Worm (Caenorhabditis elegans) whole organism, early embryonic: ENCODE measurements around the gene C27F2.9.

Source experiments
- B0310.2 ChIP-seq: sonication (generic microtip); optimal IDR thresholded peaks from 2 replicates; lab custom pipeline; 2016; ENCODE audit warnings: mild to moderate bottlenecking, missing genetic modification characterization, missing compliant biosample characterization
- F13C5.2 ChIP-seq: sonication (generic microtip); optimal IDR thresholded peaks from 2 replicates; lab custom pipeline; 2017; ENCODE audit warnings: mild to moderate bottlenecking, missing genetic modification characterization, inconsistent platforms, missing compliant biosample characterization
- aly-1 ChIP-seq: sonication (generic microtip); optimal IDR thresholded peaks from 2 replicates; lab custom pipeline; 2016; ENCODE audit warnings: missing genetic modification characterization, missing compliant biosample characterization
- ama-1 ChIP-seq: fragments of 150-350 bp; optimal IDR thresholded peaks from 2 replicates; lab custom pipeline; 2014
- ceh-13 ChIP-seq: fragments of 200-800 bp; sonication (Bioruptor generic); optimal IDR thresholded peaks from 2 replicates; lab custom pipeline; 2018; ENCODE audit warnings: mild to moderate bottlenecking, missing genetic modification characterization, missing compliant biosample characterization
- ceh-36 ChIP-seq: sonication (generic microtip); optimal IDR thresholded peaks from 2 replicates; lab custom pipeline; 2016; ENCODE audit warnings: missing genetic modification characterization, inconsistent platforms, missing compliant biosample characterization
- ets-7 ChIP-seq: sonication (generic microtip); optimal IDR thresholded peaks from 2 replicates; lab custom pipeline; 2016; ENCODE audit warnings: missing genotype, missing genetic modification characterization, missing compliant biosample characterization
- flt-1 ChIP-seq: fragments of 200-800 bp; sonication (Bioruptor generic); IDR thresholded peaks from 2 replicates; pipeline ENCODE4 v1.3.6; 2022; ENCODE audit warnings: missing genetic modification characterization, missing compliant biosample characterization
- hmbx-1 ChIP-seq: sonication (generic microtip); optimal IDR thresholded peaks from 2 replicates; lab custom pipeline; 2016; ENCODE audit warnings: mild to moderate bottlenecking, missing genetic modification characterization, missing compliant biosample characterization
- hmg-4 ChIP-seq: fragments of 200-800 bp; sonication (Bioruptor generic); optimal IDR thresholded peaks from 2 replicates; lab custom pipeline; 2018; ENCODE audit warnings: mild to moderate bottlenecking, missing genetic modification characterization, missing compliant biosample characterization
- hnd-1 ChIP-seq: sonication (generic microtip); optimal IDR thresholded peaks from 2 replicates; lab custom pipeline; 2016; ENCODE audit warnings: missing genetic modification characterization, missing compliant biosample characterization
- pes-1 ChIP-seq: fragments of 200-800 bp; sonication (Bioruptor generic); IDR thresholded peaks from 2 replicates; pipeline ENCODE4 v1.3.6; 2022; ENCODE audit warnings: missing genetic modification reagents, missing genetic modification characterization, missing compliant biosample characterization
- scrt-1 ChIP-seq: fragments of 200-800 bp; sonication (Bioruptor generic); IDR thresholded peaks from 2 replicates; pipeline ENCODE4 v1.3.6; 2022; ENCODE audit warnings: missing genetic modification characterization, missing compliant biosample characterization
- sea-1 ChIP-seq: fragments of 200-800 bp; sonication (Bioruptor generic); conservative IDR thresholded peaks from 2 replicates; pipeline ENCODE4 v1.3.6; 2022; ENCODE audit warnings: missing genetic modification characterization, missing compliant biosample characterization
- tbx-11 ChIP-seq: fragments of 200-800 bp; sonication (Bioruptor generic); IDR thresholded peaks from 2 replicates; pipeline ENCODE4 v1.3.6; 2022; ENCODE audit warnings: missing genetic modification characterization, missing compliant biosample characterization
- tbx-37 ChIP-seq: fragments of 200-800 bp; sonication (Bioruptor generic); conservative IDR thresholded peaks from 2 replicates; pipeline ENCODE4 v1.3.6; 2022; ENCODE audit warnings: missing genetic modification reagents, missing genetic modification characterization, missing compliant biosample characterization
- tra-4 ChIP-seq: sonication (generic microtip); optimal IDR thresholded peaks from 2 replicates; lab custom pipeline; 2017; ENCODE audit warnings: missing genetic modification characterization, missing compliant biosample characterization

The C27F2.9 gene

ce11 chrIII:4952970-4953369 lies 9.9 kb downstream of the C27F2.9 start:
- TF ChIP-seq tbx-11 (GFP tag; lab: Robert Waterston, UW) (no peak), scrt-1 (no peak), ceh-13 (GFP tag; lab: Kevin White, UChicago) (no peak), hmg-4 (GFP tag; lab: Kevin White, UChicago) (no peak), flt-1 (no peak), hnd-1 (tag; lab: Kevin White, UChicago) (no peak), F13C5.2 (tag; lab: Kevin White, UChicago) (no peak)

ce11 chrIII:4951824-4952223 lies 11.0 kb downstream of the C27F2.9 start, which contains the start of gene flh-2:
Gene flh-2 (plus strand): TSS chrIII:4952124.
- TF ChIP-seq flt-1 (no peak), tbx-11 (GFP tag; lab: Robert Waterston, UW) (no peak), sea-1 (no peak), tbx-37 (GFP tag; lab: Robert Waterston, UW) (no peak), F13C5.2 (tag; lab: Kevin White, UChicago) (no peak), aly-1 (no peak), tra-4 (tag; lab: Kevin White, UChicago) (no peak), ama-1 (lab: Kevin White, UChicago) (no peak), pes-1 (no peak), scrt-1 (no peak), ets-7 (no peak), ceh-36 (tag; lab: Kevin White, UChicago) (no peak), B0310.2 (tag; lab: Kevin White, UChicago) (no peak), hmbx-1 (tag; lab: Kevin White, UChicago) (no peak), ceh-13 (GFP tag; lab: Kevin White, UChicago) (no peak), hnd-1 (tag; lab: Kevin White, UChicago) (no peak)

ce11 chrIII:4951210-4951609 lies 11.6 kb downstream of the C27F2.9 start:
- no peak for TF ChIP-seq hmbx-1 (tag; lab: Kevin White, UChicago)
- no peak for TF ChIP-seq tbx-11 (GFP tag; lab: Robert Waterston, UW)
- no peak for TF ChIP-seq aly-1
- TF ChIP-seq pes-1: no peak
- no peak for TF ChIP-seq tra-4 (tag; lab: Kevin White, UChicago)
- no peak for TF ChIP-seq scrt-1
- no peak for TF ChIP-seq ama-1 (lab: Kevin White, UChicago)
- no peak for TF ChIP-seq ets-7
- TF ChIP-seq flt-1: no peak
- no peak for TF ChIP-seq sea-1
- TF ChIP-seq B0310.2 (tag; lab: Kevin White, UChicago): no peak

- TF ChIP-seq tbx-11 (GFP tag; lab: Robert Waterston, UW) (no peak), hmbx-1 (tag; lab: Kevin White, UChicago) (no peak), scrt-1 (no peak), ceh-36 (tag; lab: Kevin White, UChicago) (no peak), pes-1 (no peak), F13C5.2 (tag; lab: Kevin White, UChicago) (no peak)
These were observed 12.5 kb downstream of the C27F2.9 start for ce11 chrIII:4950345-4950744.

- no peak for TF ChIP-seq tbx-11 (GFP tag; lab: Robert Waterston, UW)
- 0 out of 2 replicates have a peak, but pooled peaks have one; percentile 6 for TF ChIP-seq flt-1
- no peak for TF ChIP-seq tbx-37 (GFP tag; lab: Robert Waterston, UW)
- no peak for TF ChIP-seq scrt-1
- TF ChIP-seq ceh-13 (GFP tag; lab: Kevin White, UChicago): no peak
- TF ChIP-seq ama-1 (lab: Kevin White, UChicago): no peak
- TF ChIP-seq ceh-36 (tag; lab: Kevin White, UChicago): no peak
- TF ChIP-seq sea-1: 0 out of 2 replicates have a peak, but pooled peaks have one; percentile 25
- TF ChIP-seq hmg-4 (GFP tag; lab: Kevin White, UChicago): peak; percentile 71
- peak; percentile 57 for TF ChIP-seq aly-1
- no peak for TF ChIP-seq ets-7
- TF ChIP-seq F13C5.2 (tag; lab: Kevin White, UChicago): peak; percentile 28
- no peak for TF ChIP-seq hnd-1 (tag; lab: Kevin White, UChicago)
- TF ChIP-seq pes-1: no peak
- peak; percentile 21 for TF ChIP-seq B0310.2 (tag; lab: Kevin White, UChicago)
These were observed 14.2 kb downstream of the C27F2.9 start for ce11 chrIII:4948631-4949030.

- peak; percentile 79 for TF ChIP-seq hmg-4 (GFP tag; lab: Kevin White, UChicago)
- TF ChIP-seq hnd-1 (tag; lab: Kevin White, UChicago): peak; percentile 12
- TF ChIP-seq tbx-11 (GFP tag; lab: Robert Waterston, UW): no peak
- no peak; the same call in 1 of the 2 replicates for TF ChIP-seq flt-1
- no peak; the same call in 1 of the 2 replicates for TF ChIP-seq tbx-37 (GFP tag; lab: Robert Waterston, UW)
- TF ChIP-seq B0310.2 (tag; lab: Kevin White, UChicago): peak; percentile 10
- TF ChIP-seq aly-1: peak; percentile 7
- no peak for TF ChIP-seq hmbx-1 (tag; lab: Kevin White, UChicago)
- TF ChIP-seq pes-1: peak; percentile 42; the same call in 1 of the 2 replicates
- peak; percentile 40 for TF ChIP-seq ceh-36 (tag; lab: Kevin White, UChicago)
- no peak for TF ChIP-seq tra-4 (tag; lab: Kevin White, UChicago)
- peak; percentile 54 for TF ChIP-seq ets-7
- TF ChIP-seq scrt-1: 0 out of 2 replicates have a peak, but pooled peaks have one; percentile 63
- no peak for TF ChIP-seq ceh-13 (GFP tag; lab: Kevin White, UChicago)
- TF ChIP-seq ama-1 (lab: Kevin White, UChicago): no peak
- peak; percentile 58 for TF ChIP-seq F13C5.2 (tag; lab: Kevin White, UChicago)
- no peak for TF ChIP-seq sea-1
These were observed 15.5 kb downstream of the C27F2.9 start for ce11 chrIII:4947352-4947751.

- TF ChIP-seq ceh-36 (tag; lab: Kevin White, UChicago): no peak
- TF ChIP-seq ceh-13 (GFP tag; lab: Kevin White, UChicago): no peak
These were observed 18.6 kb downstream of the C27F2.9 start, which contains the start of gene ntl-9 for ce11 chrIII:4944213-4944612. Gene ntl-9 (plus strand): TSS chrIII:4944513.

- TF ChIP-seq sea-1 (no peak), pes-1 (no peak), ceh-36 (tag; lab: Kevin White, UChicago) (no peak), flt-1 (no peak), tbx-11 (GFP tag; lab: Robert Waterston, UW) (no peak), tra-4 (tag; lab: Kevin White, UChicago) (no peak), ama-1 (lab: Kevin White, UChicago) (no peak), B0310.2 (tag; lab: Kevin White, UChicago) (no peak), aly-1 (no peak), hnd-1 (tag; lab: Kevin White, UChicago) (no peak), ets-7 (no peak), tbx-37 (GFP tag; lab: Robert Waterston, UW) (no peak), hmbx-1 (tag; lab: Kevin White, UChicago) (no peak), scrt-1 (no peak), hmg-4 (GFP tag; lab: Kevin White, UChicago) (no peak), F13C5.2 (tag; lab: Kevin White, UChicago) (no peak), ceh-13 (GFP tag; lab: Kevin White, UChicago) (no peak)
These were observed 23.6 kb downstream of the C27F2.9 start, which contains the start of gene rpb-2 for ce11 chrIII:4939267-4939666. Gene rpb-2 (plus strand): TSS chrIII:4939567.
